Fruit fly (Drosophila melanogaster) whole organism, wandering third instar larva: Measurements from ENCODE around the gene CG14829.

Experiments
- Abd-B ChIP-seq: fragments of >200 bp; optimal IDR thresholded peaks from 2 replicates; lab custom pipeline; 2017; ENCODE audit warnings: missing biosample characterization, missing genetic modification characterization
- CG9705 ChIP-seq: fragments of 200-800 bp; sonication (Bioruptor generic); optimal IDR thresholded peaks from 2 replicates; lab custom pipeline; 2018; ENCODE audit warnings: missing biosample characterization, mild to moderate bottlenecking, missing genetic modification characterization
- CrebA ChIP-seq: fragments of 200-800 bp; sonication (Bioruptor generic); optimal IDR thresholded peaks from 2 replicates; lab custom pipeline; 2016; ENCODE audit warnings: missing biosample characterization, mild to moderate bottlenecking, missing genetic modification characterization, borderline replicate concordance
- Dif ChIP-seq: fragments of 200-275, 200-300 bp; sonication (Bioruptor generic); optimal IDR thresholded peaks from 2 replicates; lab custom pipeline; 2018; ENCODE audit warnings: missing biosample characterization, missing genetic modification characterization; ENCODE audit not compliant: partially characterized antibody
- GATAd ChIP-seq: sonication (Bioruptor generic); optimal IDR thresholded peaks from 2 replicates; lab custom pipeline; 2016; ENCODE audit warnings: missing biosample characterization, missing genetic modification characterization
- Hnf4 ChIP-seq: fragments of 200-800 bp; sonication (Bioruptor generic); optimal IDR thresholded peaks from 2 replicates; lab custom pipeline; 2016; ENCODE audit warnings: missing biosample characterization, mild to moderate bottlenecking, missing genetic modification characterization
- Hr78 ChIP-seq: fragments of >200 bp; optimal IDR thresholded peaks from 2 replicates; lab custom pipeline; 2017; ENCODE audit warnings: missing biosample characterization, missing genetic modification characterization
- Jra ChIP-seq: sonication (Bioruptor generic); optimal IDR thresholded peaks from 2 replicates; lab custom pipeline; 2016; ENCODE audit warnings: missing biosample characterization, missing genetic modification characterization
- Myc ChIP-seq: fragments of >200 bp; optimal IDR thresholded peaks from 2 replicates; lab custom pipeline; 2017
- N ChIP-seq: fragments of >200 bp; optimal IDR thresholded peaks from 2 replicates; lab custom pipeline; 2018; ENCODE audit warnings: missing biosample characterization, missing external identifiers, missing genetic modification characterization
- OdsH ChIP-seq: fragments of 200-800 bp; sonication (Bioruptor generic); optimal IDR thresholded peaks from 2 replicates; lab custom pipeline; 2016; ENCODE audit warnings: missing biosample characterization, mild to moderate bottlenecking, missing genetic modification characterization
- Rel ChIP-seq, 2 experiments: fragments of 200-800 bp; sonication (Bioruptor generic) in 1 of 2; optimal IDR thresholded peaks; 2 replicates in 1 of 2; 3 replicates in 1 of 2; lab custom pipeline; 2016 to 2019; ENCODE audit warnings: mild to moderate bottlenecking in 2 of 2, missing biosample characterization in 2 of 2, missing genetic modification characterization in 2 of 2, moderate library complexity in 1 of 2
- Sp1 ChIP-seq: fragments of 200-800 bp; sonication (Bioruptor generic); optimal IDR thresholded peaks from 3 replicates; lab custom pipeline; 2019; ENCODE audit warnings: missing biosample characterization, mild to moderate bottlenecking, missing genetic modification characterization, moderate library complexity
- Vsx2 ChIP-seq: fragments of 200-300, 225-300 bp; sonication (Bioruptor generic); optimal IDR thresholded peaks from 2 replicates; lab custom pipeline; 2018; ENCODE audit warnings: missing biosample characterization, missing genetic modification characterization; ENCODE audit not compliant: partially characterized antibody
- dl ChIP-seq, 2 experiments: fragments of 175-275, 200-275 bp in 1 of 2; fragments of 200-275 bp in 1 of 2; sonication (Bioruptor generic); optimal IDR thresholded peaks; lab custom pipeline; 2018; ENCODE audit warnings: mild to moderate bottlenecking in 2 of 2, missing biosample characterization in 2 of 2, missing genetic modification characterization in 2 of 2, moderate library complexity in 2 of 2; ENCODE audit not compliant: partially characterized antibody in 2 of 2, insufficient read depth in 1 of 2
- dsf ChIP-seq: sonication (Bioruptor generic); optimal IDR thresholded peaks from 2 replicates; lab custom pipeline; 2016; ENCODE audit warnings: missing biosample characterization, missing genetic modification characterization, borderline replicate concordance
- ey ChIP-seq: fragments of 200-800 bp; sonication (Bioruptor generic); optimal IDR thresholded peaks from 2 replicates; lab custom pipeline; 2016; ENCODE audit warnings: missing biosample characterization, missing genetic modification characterization
- foxo ChIP-seq, 2 experiments: fragments of 200-800 bp; sonication (Bioruptor generic); optimal IDR thresholded peaks; 2 replicates in 1 of 2; 3 replicates in 1 of 2; lab custom pipeline; 2016 to 2017; ENCODE audit warnings: missing biosample characterization in 2 of 2, missing genetic modification characterization in 2 of 2
- fru ChIP-seq: fragments of 200-800 bp; sonication (Bioruptor generic); optimal IDR thresholded peaks from 3 replicates; lab custom pipeline; 2016; ENCODE audit warnings: missing biosample characterization, mild to moderate bottlenecking, missing genetic modification characterization
- h ChIP-seq: fragments of 200-800 bp; sonication (Bioruptor generic); optimal IDR thresholded peaks from 3 replicates; lab custom pipeline; 2016; ENCODE audit warnings: missing biosample characterization, mild to moderate bottlenecking, missing genetic modification characterization
- jim ChIP-seq: fragments of 175-275, 200-325 bp; sonication (Bioruptor generic); optimal IDR thresholded peaks from 2 replicates; lab custom pipeline; 2016; ENCODE audit warnings: missing biosample characterization, mild to moderate bottlenecking, missing genetic modification characterization
- pan ChIP-seq: fragments of >200 bp; optimal IDR thresholded peaks from 2 replicates; lab custom pipeline; 2017
- sage ChIP-seq: fragments of 200-800 bp; sonication (Bioruptor generic); optimal IDR thresholded peaks from 2 replicates; lab custom pipeline; 2016; ENCODE audit warnings: missing biosample characterization, mild to moderate bottlenecking, missing genetic modification characterization
- sv ChIP-seq: fragments of 200-800 bp; sonication (Bioruptor generic); optimal IDR thresholded peaks from 3 replicates; lab custom pipeline; 2016; ENCODE audit warnings: missing biosample characterization, missing genetic modification characterization
- tai ChIP-seq: sonication (Bioruptor generic); optimal IDR thresholded peaks from 2 replicates; lab custom pipeline; 2016; ENCODE audit warnings: missing biosample characterization, missing genetic modification characterization
- woc ChIP-seq: sonication (Bioruptor generic); optimal IDR thresholded peaks from 2 replicates; lab custom pipeline; 2016; ENCODE audit warnings: missing biosample characterization, mild to moderate bottlenecking, missing genetic modification characterization

CG14829 gene

dm6 chr3L:7238072-7238759, at the start of gene CG14829, which contains the start of gene BHD:
CG14829 (minus strand) TSS chr3L:7238122.
BHD (plus strand) TSS chr3L:7238542.
- no peak for TF ChIP-seq sage
- no peak for TF ChIP-seq foxo (GFP tag; optimal IDR thresholded peaks at IDR 0.05; lab: Kevin White, UChicago)
- TF ChIP-seq Myc: peak; percentile 57
- TF ChIP-seq fru: no peak
- TF ChIP-seq Rel (GFP tag; optimal IDR thresholded peaks at IDR 0.05; lab: Kevin White, UChicago): no peak
- TF ChIP-seq Rel (tag; optimal IDR thresholded peaks at IDR 0.05; lab: Kevin White, UChicago): peak; percentile 95
- TF ChIP-seq Abd-B (GFP tag; lab: Kevin White, UChicago): no peak
- TF ChIP-seq sv (GFP tag; lab: Kevin White, UChicago): no peak
- TF ChIP-seq N: no peak

- TF ChIP-seq sage (no peak), ey (GFP tag; lab: Kevin White, UChicago) (no peak), fru (no peak), Myc (no peak), N (no peak), Dif (no peak), h (GFP tag; lab: Kevin White, UChicago) (no peak), foxo (GFP tag; optimal IDR thresholded peaks at IDR 0.05; lab: Kevin White, UChicago) (no peak)
These were observed 45.6 kb upstream of the CG14829 start for dm6 chr3L:7283541-7283940.

dm6 chr3L:7263757-7264516, 26.0 kb upstream of the CG14829 start, which contains the start of gene CG14830:
CG14830 (minus strand) TSS chr3L:7263920.
- peak; percentile 81 for TF ChIP-seq Vsx2 (GFP tag; lab: Kevin White, UChicago)
- TF ChIP-seq jim (GFP tag; lab: Kevin White, UChicago): peak; percentile 61
- no peak for TF ChIP-seq CG9705 (GFP tag; lab: Kevin White, UChicago)
- TF ChIP-seq Jra (GFP tag; lab: Kevin White, UChicago): no peak
- peak; percentile 3 for TF ChIP-seq fru
- TF ChIP-seq dl (GFP tag; optimal IDR thresholded peaks at IDR 0.05; lab: Kevin White, UChicago; ENCODE audit: insufficient read depth in 1 of 2, partially characterized antibody in 2 of 2): peak; percentile 63 to 77
- TF ChIP-seq Dif: peak; percentile 90
- TF ChIP-seq, all 38 proteins: peak for 5

- TF ChIP-seq tai (GFP tag; lab: Kevin White, UChicago) (no peak), h (GFP tag; lab: Kevin White, UChicago) (peak; percentile 31)
These were observed 24.5 kb upstream of the CG14829 start for dm6 chr3L:7262471-7262870.

dm6 chr3L:7258267-7258666, 20.3 kb upstream of the CG14829 start:
- TF ChIP-seq ey (GFP tag; lab: Kevin White, UChicago) (no peak), pan (lab: Kevin White, UChicago) (no peak), dl (GFP tag; optimal IDR thresholded peaks at IDR 0.05; lab: Kevin White, UChicago; ENCODE audit: insufficient read depth in 1 of 2, partially characterized antibody in 2 of 2) (no peak), jim (GFP tag; lab: Kevin White, UChicago) (no peak), dsf (GFP tag; lab: Kevin White, UChicago) (no peak), h (GFP tag; lab: Kevin White, UChicago) (no peak), Abd-B (GFP tag; lab: Kevin White, UChicago) (no peak), CG9705 (GFP tag; lab: Kevin White, UChicago) (no peak), GATAd (GFP tag; lab: Kevin White, UChicago) (no peak), tai (GFP tag; lab: Kevin White, UChicago) (no peak), foxo (GFP tag; optimal IDR thresholded peaks at IDR 0.05; lab: Kevin White, UChicago) (no peak), Hr78 (GFP tag; lab: Kevin White, UChicago) (no peak), Dif (no peak), Hnf4 (GFP tag; lab: Kevin White, UChicago) (no peak), Vsx2 (GFP tag; lab: Kevin White, UChicago) (no peak), woc (GFP tag; lab: Kevin White, UChicago) (no peak), Sp1 (GFP tag; lab: Kevin White, UChicago) (no peak)

- no peak for TF ChIP-seq GATAd (GFP tag; lab: Kevin White, UChicago)
- TF ChIP-seq OdsH (GFP tag; lab: Kevin White, UChicago): no peak
- no peak for TF ChIP-seq CrebA (GFP tag; lab: Kevin White, UChicago)
- TF ChIP-seq woc (GFP tag; lab: Kevin White, UChicago): no peak
- no peak for TF ChIP-seq CG9705 (GFP tag; lab: Kevin White, UChicago)
- TF ChIP-seq foxo (GFP tag; optimal IDR thresholded peaks at IDR 0.05; lab: Kevin White, UChicago): no peak
- TF ChIP-seq sage: no peak
- no peak for TF ChIP-seq Jra (GFP tag; lab: Kevin White, UChicago)
These were observed 16.8 kb upstream of the CG14829 start for dm6 chr3L:7254724-7255123.
